Fruit fly (Drosophila melanogaster): ENCODE measurements around the gene CG15535.
A peak's percentile ranks its signal among the peaks of the same experiment; 100 is the strongest.

The CG15535 gene

dm6 chr3R:30406482-30406881, 17.2 kb downstream of the CG15535 start:
- TF ChIP-seq CG8924 (tag; optimal IDR thresholded peaks at IDR 0.05) (no peak), Sry-β (GFP tag; optimal IDR thresholded peaks at IDR 0.05) (no peak), HLH4C (GFP tag; IDR thresholded peaks at IDR 0.05; ENCODE audit: partially characterized antibody) (0 out of 3 replicates have a peak, but pooled peaks have one; percentile 25), Ets65A (GFP tag) (peak; percentile 85)

- no peak for TF ChIP-seq CG1602 (GFP tag; optimal IDR thresholded peaks at IDR 0.05)
- TF ChIP-seq CG12659 (GFP tag; optimal IDR thresholded peaks at IDR 0.05) = no peak
- peak; percentile 71 for TF ChIP-seq sens (GFP tag)
- TF ChIP-seq row (GFP tag; IDR thresholded peaks at IDR 0.05) = peak; percentile 24; the same call in 1 of the 3 replicates
- no peak for TF ChIP-seq CG14667 (GFP tag; IDR thresholded peaks at IDR 0.05)
- no peak for TF ChIP-seq Drgx (GFP tag; IDR thresholded peaks at IDR 0.05)
- TF ChIP-seq Hand (GFP tag; optimal IDR thresholded peaks at IDR 0.05) = no peak
- TF ChIP-seq oc (tag; optimal IDR thresholded peaks at IDR 0.05) = no peak
- TF ChIP-seq D19A (tag; optimal IDR thresholded peaks at IDR 0.05) = peak; percentile 88
- TF ChIP-seq lbe (GFP tag; optimal IDR thresholded peaks at IDR 0.05) = no peak
- TF ChIP-seq CG14014 (GFP tag; IDR thresholded peaks at IDR 0.05) = no peak
Observed at dm6 chr3R:30393909-30394308, 29.8 kb downstream of the CG15535 start.

- peak; percentile 32 for TF ChIP-seq CG17829 (tag; optimal IDR thresholded peaks at IDR 0.05)
- TF ChIP-seq fd96Cb (tag; optimal IDR thresholded peaks at IDR 0.05) = peak; percentile 19
- no peak for TF ChIP-seq sqz (GFP tag; optimal IDR thresholded peaks at IDR 0.05)
- 0 out of 2 replicates have a peak, but pooled peaks have one; percentile 14 for TF ChIP-seq vvl (GFP tag; IDR thresholded peaks at IDR 0.05)
- TF ChIP-seq bsh (GFP tag; optimal IDR thresholded peaks at IDR 0.05) = peak in 1 of 2 experiments; percentile 41
- TF ChIP-seq sens (GFP tag) = peak; percentile 87
- TF ChIP-seq Usf (GFP tag; optimal IDR thresholded peaks at IDR 0.05) = no peak
- TF ChIP-seq eve (GFP tag; optimal IDR thresholded peaks at IDR 0.05) = peak in 1 of 2 experiments; percentile 45
- TF ChIP-seq tap (tag; optimal IDR thresholded peaks at IDR 0.05) = peak; percentile 6
- TF ChIP-seq CG14050 (GFP tag; IDR thresholded peaks at IDR 0.05) = no peak
- peak; percentile 15 for TF ChIP-seq Sox102F (GFP tag; optimal IDR thresholded peaks at IDR 0.05)
- TF ChIP-seq CG4282 (GFP tag; optimal IDR thresholded peaks at IDR 0.05) = no peak
- no peak for TF ChIP-seq maf-S (GFP tag; optimal IDR thresholded peaks at IDR 0.05)
- peak; percentile 29 for TF ChIP-seq CG7839 (tag; optimal IDR thresholded peaks at IDR 0.05)
- peak; percentile 19 for TF ChIP-seq Blimp-1 (GFP tag; optimal IDR thresholded peaks at IDR 0.05)
- TF ChIP-seq Atf-2 (GFP tag; optimal IDR thresholded peaks at IDR 0.05) = no peak
- peak; percentile 62; the same call in 2 of the 3 replicates for TF ChIP-seq zfh1 (GFP tag; IDR thresholded peaks at IDR 0.05)
- TF ChIP-seq CG2712 (tag; optimal IDR thresholded peaks at IDR 0.05) = peak; percentile 32
- peak; percentile 74 for TF ChIP-seq Ets65A (GFP tag)
- TF ChIP-seq CG18262 (tag; optimal IDR thresholded peaks at IDR 0.05) = peak; percentile 32
- no peak for TF ChIP-seq Neu2 (GFP tag; optimal IDR thresholded peaks at IDR 0.05; ENCODE audit: borderline replicate concordance)
- TF ChIP-seq ewg (GFP tag; optimal IDR thresholded peaks at IDR 0.05) = no peak
- TF ChIP-seq trem (tag; optimal IDR thresholded peaks at IDR 0.05) = peak; percentile 1
- TF ChIP-seq CG17359 (tag; optimal IDR thresholded peaks at IDR 0.05) = no peak
- TF ChIP-seq CG18599 (GFP tag; optimal IDR thresholded peaks at IDR 0.05) = peak; percentile 6
- peak; percentile 44 for TF ChIP-seq gem (tag; optimal IDR thresholded peaks at IDR 0.05)
- peak; percentile 38 for TF ChIP-seq CG10979 (tag; optimal IDR thresholded peaks at IDR 0.05)
- no peak for TF ChIP-seq prd (optimal IDR thresholded peaks at IDR 0.05)
- TF ChIP-seq prd (GFP tag; IDR thresholded peaks at IDR 0.05) = peak; percentile 64; the same call in 2 of the 3 replicates
- peak; percentile 73 for TF ChIP-seq Med (GFP tag)
- TF ChIP-seq row (GFP tag; IDR thresholded peaks at IDR 0.05) = peak; percentile 26; the same call in 1 of the 3 replicates
- no peak for TF ChIP-seq shn (GFP tag; optimal IDR thresholded peaks at IDR 0.05)
- 0 out of 2 replicates have a peak, but pooled peaks have one; percentile 28 for TF ChIP-seq seq (GFP tag; IDR thresholded peaks at IDR 0.05)
- TF ChIP-seq slbo (GFP tag; IDR thresholded peaks at IDR 0.05) = 0 out of 2 replicates have a peak, but pooled peaks have one; percentile 23
- TF ChIP-seq CG15696 (tag; optimal IDR thresholded peaks at IDR 0.05) = peak; percentile 19
Observed at dm6 chr3R:30391950-30392349, 31.8 kb downstream of the CG15535 start.

Measured in whole organism, embryonic.